Worm (Caenorhabditis elegans) whole organism, L4 larva: ENCODE measurements around the gene Y58A7A.4.

Experiments
- R02D3.7 ChIP-seq: fragments of 150-350 bp; sonication (generic microtip); optimal IDR thresholded peaks from 3 replicates; lab custom pipeline; 2014; ENCODE audit warnings: missing biosample characterization, missing genetic modification characterization
- T20F7.1 ChIP-seq: fragments of 200-800 bp; sonication (Bioruptor generic); optimal IDR thresholded peaks from 2 replicates; lab custom pipeline; 2018; ENCODE audit warnings: mild to moderate bottlenecking, missing genetic modification characterization, missing compliant biosample characterization
- Y75B8A.6 ChIP-seq: fragments of 200-800 bp; sonication (Bioruptor generic); IDR thresholded peaks from 2 replicates; pipeline ENCODE4 v1.3.6; 2022; ENCODE audit warnings: missing genetic modification reagents, missing genetic modification characterization, missing compliant biosample characterization
- ama-1 ChIP-seq: fragments of 150-350 bp; optimal IDR thresholded peaks from 2 replicates; lab custom pipeline; 2014; ENCODE audit warnings: inconsistent platforms, mixed read lengths
- jun-1 ChIP-seq: fragments of 150-350 bp; optimal IDR thresholded peaks from 2 replicates; lab custom pipeline; 2014; ENCODE audit warnings: missing biosample characterization, missing genetic modification reagents, missing genetic modification characterization
- unc-62 ChIP-seq, 3 experiments: fragments of 150-350 bp in 1 of 3; sonication (generic microtip); optimal IDR thresholded peaks in 2 of 3; peaks in 1 of 3; 1 replicate in 1 of 3; 2 replicates in 2 of 3; lab custom pipeline; 2014 to 2017; ENCODE audit warnings: missing biosample characterization in 3 of 3, missing genetic modification characterization in 3 of 3, missing genetic modification reagents in 3 of 3, missing genotype in 1 of 3

DNA sequence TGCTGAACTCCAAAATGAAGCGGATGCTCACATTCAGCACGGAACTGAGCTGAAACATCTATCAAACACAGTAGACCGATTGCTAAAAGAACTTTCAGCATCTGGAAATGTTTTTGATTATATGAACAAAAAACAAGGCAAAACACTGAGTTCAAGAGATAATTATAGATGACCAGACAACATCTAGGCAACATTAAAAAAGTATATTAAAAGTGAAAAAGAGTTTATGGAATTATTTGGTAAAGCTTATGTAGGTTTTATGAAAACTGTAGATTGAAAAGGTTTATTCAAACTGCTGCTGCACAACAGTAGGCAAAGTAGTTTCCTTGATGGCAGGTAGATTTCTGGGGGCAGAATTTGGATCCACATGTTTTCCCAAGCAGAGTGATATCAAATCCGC, 48.4 kb downstream of the Y58A7A.4 start, which contains the start of gene K11D12.7:
- TF ChIP-seq Y75B8A.6 (GFP tag; lab: Robert Waterston, UW) (no peak), R02D3.7 (tag; lab: Kevin White, UChicago) (no peak), ama-1 (lab: Kevin White, UChicago) (no peak), unc-62 (GFP tag; optimal IDR thresholded peaks at IDR 0.05 in 1 of 2; lab: Kevin White, UChicago) (no peak), unc-62 (tag; optimal IDR thresholded peaks at IDR 0.05; lab: Kevin White, UChicago) (no peak), jun-1 (no peak), T20F7.1 (GFP tag; lab: Kevin White, UChicago) (no peak)
